Worm (Caenorhabditis elegans) whole organism, L1 larva: Measurements from ENCODE around the gene srh-128.

Experiments used
- C34B4.2 ChIP-seq: sonication (generic microtip); optimal IDR thresholded peaks from 2 replicates; lab custom pipeline; 2017; ENCODE audit warnings: mild to moderate bottlenecking, missing genetic modification characterization, missing compliant biosample characterization
- aha-1 ChIP-seq: fragments of 150-350 bp; optimal IDR thresholded peaks from 2 replicates; lab custom pipeline; 2014; ENCODE audit warnings: missing biosample characterization, missing genetic modification characterization
- alr-1 ChIP-seq: fragments of 200-800 bp; sonication (Bioruptor generic); optimal IDR thresholded peaks from 2 replicates; lab custom pipeline; 2018; ENCODE audit warnings: borderline replicate concordance, mild to moderate bottlenecking, missing genetic modification characterization, missing compliant biosample characterization
- ama-1 ChIP-seq: fragments of 150-350 bp; optimal IDR thresholded peaks from 2 replicates; lab custom pipeline; 2014
- blmp-1 ChIP-seq: fragments of 150-350 bp; optimal IDR thresholded peaks from 2 replicates; lab custom pipeline; 2014; ENCODE audit warnings: missing biosample characterization, missing genetic modification characterization
- ceh-82 ChIP-seq, 3 experiments: fragments of 150-350 bp in 1 of 3; sonication (generic microtip) in 2 of 3; optimal IDR thresholded peaks; 2 replicates each; lab custom pipeline; 2014 to 2017; ENCODE audit warnings: missing biosample characterization in 3 of 3, missing genetic modification characterization in 3 of 3
- dpl-1 ChIP-seq, 3 experiments: fragments of 150-350 bp in 2 of 3; sonication (generic microtip) in 1 of 3; optimal IDR thresholded peaks; 2 replicates each; lab custom pipeline; 2014 to 2017; ENCODE audit warnings: missing biosample characterization in 3 of 3, missing genetic modification characterization in 3 of 3, missing genetic modification reagents in 3 of 3
- efl-1 ChIP-seq, 4 experiments: fragments of 150-350 bp; optimal IDR thresholded peaks in 3 of 4; peaks in 1 of 4; 1 replicate in 1 of 4; 2 replicates in 3 of 4; lab custom pipeline; 2014; ENCODE audit warnings: missing biosample characterization in 2 of 4, missing genetic modification characterization in 2 of 4, missing genetic modification reagents in 2 of 4
- egl-13 ChIP-seq: sonication (generic microtip); optimal IDR thresholded peaks from 2 replicates; lab custom pipeline; 2016; ENCODE audit warnings: missing genotype, missing genetic modification reagents, missing genetic modification characterization, missing compliant biosample characterization
- egl-27 ChIP-seq, 2 experiments: fragments of 150-350 bp in 1 of 2; sonication (generic microtip); optimal IDR thresholded peaks; 3 replicates each; lab custom pipeline; 2017 to 2018; ENCODE audit warnings: missing biosample characterization in 2 of 2, missing genetic modification characterization in 2 of 2, missing genetic modification reagents in 2 of 2
- ets-5 ChIP-seq: fragments of 200-800 bp; sonication (Bioruptor generic); IDR thresholded peaks from 2 replicates; pipeline ENCODE4 v1.3.6; 2022; ENCODE audit warnings: missing genetic modification characterization, missing compliant biosample characterization
- fkh-8 ChIP-seq: sonication (generic microtip); optimal IDR thresholded peaks from 2 replicates; lab custom pipeline; 2016; ENCODE audit warnings: mild to moderate bottlenecking, missing genetic modification characterization, missing compliant biosample characterization
- hlh-4 ChIP-seq: sonication (generic microtip); optimal IDR thresholded peaks from 2 replicates; lab custom pipeline; 2016; ENCODE audit warnings: mild to moderate bottlenecking, missing genetic modification characterization, missing compliant biosample characterization
- hpl-2 ChIP-seq: fragments of 150-350 bp; optimal IDR thresholded peaks from 2 replicates; lab custom pipeline; 2014; ENCODE audit warnings: missing biosample characterization, missing genetic modification reagents, missing genetic modification characterization
- irx-1 ChIP-seq: sonication (generic microtip); optimal IDR thresholded peaks from 2 replicates; lab custom pipeline; 2016; ENCODE audit warnings: missing genetic modification characterization, missing compliant biosample characterization
- isw-1 ChIP-seq: fragments of 200-800 bp; sonication (Bioruptor generic); IDR thresholded peaks from 2 replicates; pipeline ENCODE4 v1.3.6; 2022; ENCODE audit warnings: missing genetic modification characterization, missing compliant biosample characterization
- lin-14 ChIP-seq: fragments of 200-800 bp; sonication (Bioruptor generic); optimal IDR thresholded peaks from 2 replicates; lab custom pipeline; 2018; ENCODE audit warnings: mild to moderate bottlenecking, missing genetic modification characterization, moderate library complexity, missing compliant biosample characterization
- lin-35 ChIP-seq, 2 experiments: fragments of 150-350 bp; optimal IDR thresholded peaks; 2 replicates each; lab custom pipeline; 2014; ENCODE audit warnings: missing biosample characterization in 2 of 2, missing genetic modification characterization in 2 of 2, missing genetic modification reagents in 2 of 2
- lsy-2 ChIP-seq, 2 experiments: fragments of 150-350 bp; optimal IDR thresholded peaks; 2 replicates each; lab custom pipeline; 2014; ENCODE audit warnings: missing biosample characterization in 2 of 2, missing genetic modification characterization in 2 of 2
- mep-1 ChIP-seq: fragments of 150-350 bp; optimal IDR thresholded peaks from 2 replicates; lab custom pipeline; 2014; ENCODE audit warnings: missing biosample characterization, missing genetic modification characterization
- nhr-12 ChIP-seq: sonication (generic microtip); optimal IDR thresholded peaks from 2 replicates; lab custom pipeline; 2017; ENCODE audit warnings: missing biosample characterization, missing genetic modification characterization
- nhr-20 ChIP-seq: sonication (generic microtip); optimal IDR thresholded peaks from 2 replicates; lab custom pipeline; 2016; ENCODE audit warnings: mild to moderate bottlenecking, missing genetic modification characterization, missing compliant biosample characterization
- nhr-237 ChIP-seq: fragments of 150-350 bp; optimal IDR thresholded peaks from 2 replicates; lab custom pipeline; 2014; ENCODE audit warnings: missing biosample characterization, missing genetic modification characterization
- nhr-28 ChIP-seq: fragments of 150-350 bp; optimal IDR thresholded peaks from 2 replicates; lab custom pipeline; 2014; ENCODE audit warnings: missing biosample characterization, missing genetic modification characterization
- nhr-47 ChIP-seq: sonication (generic microtip); optimal IDR thresholded peaks from 2 replicates; lab custom pipeline; 2016; ENCODE audit warnings: mild to moderate bottlenecking, missing genetic modification characterization, moderate library complexity, missing compliant biosample characterization
- nhr-71 ChIP-seq: sonication (generic microtip); optimal IDR thresholded peaks from 2 replicates; lab custom pipeline; 2016; ENCODE audit warnings: mild to moderate bottlenecking, missing genetic modification characterization, moderate library complexity, missing compliant biosample characterization
- nhr-84 ChIP-seq: sonication (generic microtip); optimal IDR thresholded peaks from 2 replicates; lab custom pipeline; 2017; ENCODE audit warnings: missing biosample characterization, missing genetic modification characterization
- nhr-85 ChIP-seq: sonication (generic microtip); peaks from one replicate; lab custom pipeline; 2016; ENCODE audit warnings: missing genetic modification characterization, inconsistent platforms, missing compliant biosample characterization
- pag-3 ChIP-seq: sonication (generic microtip); optimal IDR thresholded peaks from 2 replicates; lab custom pipeline; 2017; ENCODE audit warnings: missing genetic modification characterization, mild to moderate bottlenecking, missing compliant biosample characterization, antibody characterized with exemption, borderline replicate concordance; ENCODE audit not compliant: insufficient read depth
- rnt-1 ChIP-seq: sonication (generic microtip); optimal IDR thresholded peaks from 2 replicates; lab custom pipeline; 2016; ENCODE audit warnings: mild to moderate bottlenecking, missing genetic modification characterization, moderate library complexity, missing compliant biosample characterization
- snu-23 ChIP-seq: sonication (generic microtip); optimal IDR thresholded peaks from 2 replicates; lab custom pipeline; 2016; ENCODE audit warnings: missing genetic modification characterization, missing compliant biosample characterization
- sox-4 ChIP-seq: sonication (generic microtip); optimal IDR thresholded peaks from 2 replicates; lab custom pipeline; 2016; ENCODE audit warnings: missing genetic modification characterization, missing compliant biosample characterization
- swsn-7 ChIP-seq: sonication (generic microtip); optimal IDR thresholded peaks from 2 replicates; lab custom pipeline; 2016; ENCODE audit warnings: missing genetic modification characterization, missing compliant biosample characterization
- tlp-1 ChIP-seq: fragments of 150-350 bp; optimal IDR thresholded peaks from 2 replicates; lab custom pipeline; 2014; ENCODE audit warnings: missing biosample characterization, missing genetic modification characterization
- unc-98 ChIP-seq: fragments of 200-800 bp; sonication (Bioruptor generic); IDR thresholded peaks from 2 replicates; pipeline ENCODE4 v1.3.6; 2022; ENCODE audit warnings: missing genetic modification characterization, missing compliant biosample characterization
- zip-4 ChIP-seq: fragments of 200-800 bp; sonication (Bioruptor generic); optimal IDR thresholded peaks from 2 replicates; lab custom pipeline; 2018; ENCODE audit warnings: mild to moderate bottlenecking, missing genetic modification characterization, moderate library complexity, missing compliant biosample characterization
- ztf-4 ChIP-seq: fragments of 150-350 bp; optimal IDR thresholded peaks from 2 replicates; lab custom pipeline; 2014; ENCODE audit warnings: missing biosample characterization, missing genetic modification characterization

The srh-128 gene

DNA sequence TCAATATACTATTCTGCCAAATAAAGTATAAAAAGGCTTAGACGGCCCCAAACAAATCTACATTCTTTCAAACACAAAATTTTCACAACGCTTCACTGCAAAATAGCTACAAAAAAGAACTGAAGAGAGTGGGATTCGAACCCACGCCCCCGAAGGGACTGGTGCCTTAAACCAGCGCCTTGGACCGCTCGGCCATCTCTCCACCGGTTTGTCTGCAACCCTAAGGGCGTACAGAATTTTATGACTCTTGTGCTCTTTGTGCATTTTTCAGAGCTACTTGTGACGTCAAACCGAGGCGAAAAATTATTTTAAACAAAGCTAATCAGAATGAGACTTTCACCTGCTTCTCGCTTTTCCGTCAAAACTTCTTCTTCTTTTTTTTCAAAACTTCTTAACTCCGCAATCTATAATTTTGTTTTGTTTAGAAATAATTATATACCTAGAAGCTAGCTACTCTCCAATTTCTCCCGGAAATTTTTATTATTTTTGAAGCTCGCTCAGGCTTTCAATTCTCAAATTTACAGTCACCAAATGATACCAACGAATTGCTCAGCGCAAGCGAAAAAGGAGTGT is 31.1 kb upstream of the srh-128 start, which contains the start of gene T05A8.8:
T05A8.8 (plus strand) TSS at position 523 of the 573 bp plus-strand sequence.
- TF ChIP-seq efl-1 (optimal IDR thresholded peaks at IDR 0.05; lab: Kevin White, UChicago) (no peak), efl-1 (GFP tag; optimal IDR thresholded peaks at IDR 0.05 in 1 of 2; lab: Kevin White, UChicago) (peak in 1 of 2 experiments; percentile 60), nhr-12 (tag; lab: Kevin White, UChicago) (no peak)

DNA sequence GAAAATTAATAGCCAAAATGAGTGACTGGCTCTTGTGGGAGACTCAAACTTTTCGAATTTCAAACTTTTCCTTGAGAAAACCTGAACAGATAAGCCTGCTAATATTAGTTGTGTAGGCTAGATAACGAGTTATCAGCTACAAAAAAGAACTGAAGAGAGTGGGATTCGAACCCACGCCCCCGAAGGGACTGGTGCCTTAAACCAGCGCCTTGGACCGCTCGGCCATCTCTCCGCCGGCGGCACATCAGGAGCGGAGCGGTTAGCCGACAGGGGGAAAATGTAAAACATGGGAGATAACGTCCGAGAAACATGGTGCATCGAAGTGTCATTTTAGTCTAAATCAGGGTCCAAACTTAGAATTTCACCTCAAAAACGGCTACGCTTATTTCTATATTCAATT is 30.5 kb upstream of the srh-128 start:
- TF ChIP-seq rnt-1 (peak; percentile 0), efl-1 (optimal IDR thresholded peaks at IDR 0.05; lab: Kevin White, UChicago) (no peak), efl-1 (GFP tag; optimal IDR thresholded peaks at IDR 0.05 in 1 of 2; lab: Kevin White, UChicago) (peak in 1 of 2 experiments; percentile 24), alr-1 (tag; lab: Kevin White, UChicago) (no peak)

DNA sequence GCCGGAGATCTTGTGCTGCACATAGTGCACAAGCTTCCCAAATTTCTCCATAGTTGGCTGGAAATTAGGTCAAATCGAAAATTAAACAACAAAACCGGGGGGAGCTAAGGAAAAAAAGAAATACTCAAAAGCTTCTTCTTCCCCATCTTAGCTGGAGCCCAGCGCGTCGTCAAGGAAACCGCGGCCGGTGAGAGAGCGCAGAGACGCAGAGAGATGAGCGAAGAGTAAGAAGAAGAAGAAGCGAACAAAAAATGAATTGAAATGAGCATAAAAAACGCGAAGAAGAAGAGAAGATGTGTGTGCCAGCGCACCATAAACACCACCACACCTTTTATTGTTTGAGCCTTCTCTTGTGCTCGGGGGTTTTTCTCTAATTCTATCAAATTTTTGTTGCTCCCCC is 30.1 kb upstream of the srh-128 start, which contains the start of gene wdr-31:
wdr-31 (minus strand) TSS at position 101 of the 400 bp plus-strand sequence.
- peak; percentile 39 for TF ChIP-seq fkh-8 (tag; lab: Kevin White, UChicago)
- no peak for TF ChIP-seq hpl-2 (GFP tag; lab: Kevin White, UChicago)
- no peak for TF ChIP-seq isw-1 (GFP tag; lab: Robert Waterston, UW)
- no peak for TF ChIP-seq tlp-1 (tag; lab: Kevin White, UChicago)

DNA sequence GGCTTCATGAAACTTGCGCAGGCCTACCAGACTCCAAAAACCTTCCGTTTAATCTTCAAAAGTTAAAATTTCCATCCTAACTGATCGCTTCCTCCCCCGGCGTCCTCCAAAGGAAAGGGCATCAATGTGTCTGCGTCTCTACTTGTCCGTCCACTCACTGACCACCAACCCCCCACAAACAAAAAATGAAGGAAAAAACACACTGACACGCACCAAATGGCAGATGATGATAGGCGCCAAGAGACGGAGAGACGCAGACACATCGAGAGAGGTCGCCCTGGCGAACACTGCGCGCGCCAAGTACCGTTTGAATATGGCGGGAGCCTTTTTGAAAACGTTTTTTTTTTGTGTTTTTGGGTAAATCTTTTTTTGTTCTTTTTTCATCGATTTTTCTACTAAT is 29.6 kb upstream of the srh-128 start:
- TF ChIP-seq isw-1 (GFP tag; lab: Robert Waterston, UW): no peak
- peak; percentile 88 for TF ChIP-seq lin-14
- no peak for TF ChIP-seq alr-1 (tag; lab: Kevin White, UChicago)
- no peak for TF ChIP-seq unc-98 (GFP tag; lab: Robert Waterston, UW)
- TF ChIP-seq blmp-1 (tag; lab: Kevin White, UChicago): no peak
- TF ChIP-seq egl-13 (tag; lab: Kevin White, UChicago): no peak
- peak; percentile 53 for TF ChIP-seq nhr-85 (tag; lab: Kevin White, UChicago)
- TF ChIP-seq nhr-237 (tag; lab: Kevin White, UChicago): no peak
- no peak for TF ChIP-seq aha-1
- no peak for TF ChIP-seq tlp-1 (tag; lab: Kevin White, UChicago)
- no peak for TF ChIP-seq C34B4.2 (tag; lab: Kevin White, UChicago)
- peak in 1 of 2 experiments; percentile 38 for TF ChIP-seq lsy-2 (tag; optimal IDR thresholded peaks at IDR 0.05; lab: Kevin White, UChicago)
- TF ChIP-seq sox-4: no peak
- peak; percentile 40 to 44 for TF ChIP-seq efl-1 (optimal IDR thresholded peaks at IDR 0.05; lab: Kevin White, UChicago)
- TF ChIP-seq efl-1 (GFP tag; optimal IDR thresholded peaks at IDR 0.05 in 1 of 2; lab: Kevin White, UChicago): peak; percentile 0 to 93
- no peak for TF ChIP-seq nhr-84 (tag; lab: Kevin White, UChicago)
- no peak for TF ChIP-seq ama-1 (lab: Kevin White, UChicago)
- TF ChIP-seq hlh-4 (tag; lab: Kevin White, UChicago): no peak
- peak; percentile 7 for TF ChIP-seq swsn-7 (tag; lab: Kevin White, UChicago)
- peak; percentile 51 for TF ChIP-seq rnt-1
- TF ChIP-seq dpl-1 (GFP tag; optimal IDR thresholded peaks at IDR 0.05; lab: Kevin White, UChicago): peak in 2 of 3 experiments; percentile 12 to 21
- peak in 1 of 3 experiments; percentile 61 for TF ChIP-seq ceh-82 (tag; optimal IDR thresholded peaks at IDR 0.05; lab: Kevin White, UChicago)
- TF ChIP-seq nhr-28 (tag; lab: Kevin White, UChicago): no peak
- TF ChIP-seq nhr-71 (tag; lab: Kevin White, UChicago): peak; percentile 44
- no peak for TF ChIP-seq pag-3 (tag; lab: Kevin White, UChicago)
- peak; percentile 22 for TF ChIP-seq mep-1
- no peak for TF ChIP-seq egl-27 (tag; optimal IDR thresholded peaks at IDR 0.05; lab: Kevin White, UChicago)
- TF ChIP-seq ets-5: no peak
- TF ChIP-seq fkh-8 (tag; lab: Kevin White, UChicago): peak; percentile 5
- peak; percentile 19 for TF ChIP-seq nhr-47 (tag; lab: Kevin White, UChicago)
- TF ChIP-seq irx-1: no peak
- peak; percentile 33 for TF ChIP-seq snu-23 (GFP tag; lab: Kevin White, UChicago)
- peak in 1 of 2 experiments; percentile 4 for TF ChIP-seq lin-35 (GFP tag; optimal IDR thresholded peaks at IDR 0.05; lab: Kevin White, UChicago)
- no peak for TF ChIP-seq zip-4 (GFP tag; lab: Kevin White, UChicago)
- TF ChIP-seq ztf-4 (tag; lab: Kevin White, UChicago): no peak
- TF ChIP-seq nhr-20 (tag; lab: Kevin White, UChicago): no peak
